Worm (Caenorhabditis elegans) whole organism, L4 larva: ENCODE measurements around the gene crls-1.

Experiments
- F26F4.8 ChIP-seq: fragments of 200-800 bp; sonication (Bioruptor generic); conservative IDR thresholded peaks from 2 replicates; pipeline ENCODE4 v1.3.6; 2022; ENCODE audit warnings: missing genetic modification characterization, missing compliant biosample characterization
- F37D6.2 ChIP-seq: sonication (generic microtip); optimal IDR thresholded peaks from 2 replicates; lab custom pipeline; 2016; ENCODE audit warnings: mild to moderate bottlenecking, missing genetic modification characterization, missing compliant biosample characterization
- Y48G9A.11 ChIP-seq: fragments of 200-800 bp; sonication (Bioruptor generic); IDR thresholded peaks from 2 replicates; pipeline ENCODE4 v1.3.6; 2022; ENCODE audit warnings: missing genetic modification reagents, missing genetic modification characterization, missing compliant biosample characterization
- Y5F2A.4 ChIP-seq: fragments of 200-800 bp; sonication (Bioruptor generic); optimal IDR thresholded peaks from 2 replicates; lab custom pipeline; 2018; ENCODE audit warnings: mild to moderate bottlenecking, missing genetic modification characterization, missing compliant biosample characterization
- ZK546.5 ChIP-seq, 2 experiments: sonication (generic microtip); optimal IDR thresholded peaks; 2 replicates each; lab custom pipeline; 2017; ENCODE audit warnings: missing biosample characterization in 2 of 2, missing genetic modification characterization in 2 of 2
- aha-1 ChIP-seq: fragments of 150-350 bp; peaks from one replicate; lab custom pipeline; 2014; ENCODE audit warnings: missing biosample characterization, missing genetic modification characterization
- ama-1 ChIP-seq: fragments of 150-350 bp; optimal IDR thresholded peaks from 2 replicates; lab custom pipeline; 2014; ENCODE audit warnings: inconsistent platforms, mixed read lengths
- attf-4 ChIP-seq: sonication (generic microtip); optimal IDR thresholded peaks from 3 replicates; lab custom pipeline; 2017; ENCODE audit warnings: missing biosample characterization, missing genetic modification characterization
- ceh-28 ChIP-seq: fragments of 150-350 bp; optimal IDR thresholded peaks from 2 replicates; lab custom pipeline; 2014; ENCODE audit warnings: missing biosample characterization, missing genetic modification reagents, missing genetic modification characterization
- ceh-44 ChIP-seq: fragments of 200-800 bp; sonication (Bioruptor generic); IDR thresholded peaks from 2 replicates; pipeline ENCODE4 v1.3.6; 2022; ENCODE audit warnings: missing genetic modification reagents, missing genetic modification characterization, missing compliant biosample characterization
- ceh-62 ChIP-seq: sonication (generic microtip); optimal IDR thresholded peaks from 2 replicates; lab custom pipeline; 2017; ENCODE audit warnings: missing biosample characterization, missing genetic modification characterization
- ces-1 ChIP-seq: fragments of 150-350 bp; sonication (generic microtip); optimal IDR thresholded peaks from 4 replicates; lab custom pipeline; 2014; ENCODE audit warnings: missing biosample characterization, missing genetic modification reagents, missing genetic modification characterization
- cey-2 ChIP-seq: sonication (generic microtip); optimal IDR thresholded peaks from 3 replicates; lab custom pipeline; 2017; ENCODE audit warnings: missing genetic modification characterization, mild to moderate bottlenecking, missing compliant biosample characterization, antibody characterized with exemption, borderline replicate concordance; ENCODE audit not compliant: insufficient read depth
- ctbp-1 ChIP-seq: fragments of 200-800 bp; sonication (Bioruptor generic); IDR thresholded peaks from 2 replicates; pipeline ENCODE4 v1.3.6; 2022; ENCODE audit warnings: missing genetic modification reagents, missing genetic modification characterization, missing compliant biosample characterization
- daf-16 ChIP-seq, 3 experiments: sonication (generic microtip); optimal IDR thresholded peaks; 2 replicates each; lab custom pipeline; 2016 to 2017; ENCODE audit warnings: missing genetic modification characterization in 3 of 3, missing genetic modification reagents in 3 of 3, mild to moderate bottlenecking in 2 of 3, missing compliant biosample characterization in 2 of 3, missing biosample characterization in 1 of 3, moderate library complexity in 1 of 3
- duxl-1 ChIP-seq: sonication (generic microtip); optimal IDR thresholded peaks from 2 replicates; lab custom pipeline; 2016; ENCODE audit warnings: mild to moderate bottlenecking, missing genetic modification characterization, moderate library complexity, missing compliant biosample characterization; ENCODE audit not compliant: poor library complexity
- dve-1 ChIP-seq: sonication (generic microtip); optimal IDR thresholded peaks from 2 replicates; lab custom pipeline; 2017; ENCODE audit warnings: antibody characterized with exemption, mild to moderate bottlenecking, missing genetic modification characterization, missing compliant biosample characterization; ENCODE audit not compliant: insufficient read depth
- hlh-30 ChIP-seq: sonication (generic microtip); optimal IDR thresholded peaks from 2 replicates; lab custom pipeline; 2017; ENCODE audit warnings: antibody characterized with exemption, mild to moderate bottlenecking, missing genetic modification characterization, missing compliant biosample characterization; ENCODE audit not compliant: insufficient read depth
- lin-1 ChIP-seq: fragments of 200-800 bp; sonication (Bioruptor generic); IDR thresholded peaks from 2 replicates; pipeline ENCODE4 v1.3.6; 2022; ENCODE audit warnings: missing genetic modification reagents, missing genetic modification characterization, missing compliant biosample characterization
- lin-13 ChIP-seq: fragments of 150-350 bp; optimal IDR thresholded peaks from 2 replicates; lab custom pipeline; 2014; ENCODE audit warnings: missing biosample characterization, missing genetic modification reagents, missing genetic modification characterization
- lin-15B ChIP-seq: fragments of 150-350 bp; sonication (generic microtip); optimal IDR thresholded peaks from 3 replicates; lab custom pipeline; 2014; ENCODE audit warnings: missing biosample characterization, missing genetic modification characterization
- lin-29 ChIP-seq: fragments of 200-800 bp; sonication (Bioruptor generic); IDR thresholded peaks from 2 replicates; pipeline ENCODE4 v1.3.6; 2022; ENCODE audit warnings: missing genetic modification reagents, missing genetic modification characterization, missing compliant biosample characterization
- lin-38 ChIP-seq: fragments of 200-800 bp; sonication (Bioruptor generic); IDR thresholded peaks from 2 replicates; pipeline ENCODE4 v1.3.6; 2022; ENCODE audit warnings: missing genetic modification reagents, missing genetic modification characterization, missing compliant biosample characterization
- lin-39 ChIP-seq: fragments of 150-350 bp; optimal IDR thresholded peaks from 2 replicates; lab custom pipeline; 2014; ENCODE audit warnings: missing biosample characterization, missing genetic modification reagents, missing genetic modification characterization
- lir-3 ChIP-seq: sonication (generic microtip); optimal IDR thresholded peaks from 2 replicates; lab custom pipeline; 2016; ENCODE audit warnings: mild to moderate bottlenecking, missing genetic modification characterization, missing compliant biosample characterization
- madf-5 ChIP-seq, 2 experiments: fragments of 200-800 bp; sonication (Bioruptor generic); IDR thresholded peaks; 2 replicates each; pipeline ENCODE4 v1.3.6; 2022; ENCODE audit warnings: missing compliant biosample characterization in 2 of 2, missing genetic modification characterization in 2 of 2
- mdl-1 ChIP-seq, 2 experiments: fragments of 150-350 bp in 1 of 2; sonication (generic microtip) in 1 of 2; optimal IDR thresholded peaks; 2 replicates each; lab custom pipeline; 2014 to 2017; ENCODE audit warnings: missing biosample characterization in 2 of 2, missing genetic modification characterization in 2 of 2
- mdt-29 ChIP-seq: fragments of 200-800 bp; sonication (Bioruptor generic); IDR thresholded peaks from 2 replicates; pipeline ENCODE4 v1.3.6; 2022; ENCODE audit warnings: missing genetic modification reagents, missing genetic modification characterization, missing compliant biosample characterization
- mes-2 ChIP-seq: sonication (generic microtip); optimal IDR thresholded peaks from 2 replicates; lab custom pipeline; 2016; ENCODE audit warnings: missing genotype, mild to moderate bottlenecking, missing genetic modification characterization, missing compliant biosample characterization; ENCODE audit not compliant: poor library complexity, severe bottlenecking
- mxl-2 ChIP-seq: fragments of 200-800 bp; sonication (Bioruptor generic); conservative IDR thresholded peaks from 2 replicates; pipeline ENCODE4 v1.3.6; 2022; ENCODE audit warnings: missing genetic modification reagents, missing genetic modification characterization, missing compliant biosample characterization
- nhr-102 ChIP-seq: sonication (generic microtip); optimal IDR thresholded peaks from 2 replicates; lab custom pipeline; 2016; ENCODE audit warnings: mild to moderate bottlenecking, missing genetic modification characterization, moderate library complexity, missing compliant biosample characterization
- nhr-25 ChIP-seq: sonication (generic microtip); optimal IDR thresholded peaks from 2 replicates; lab custom pipeline; 2017; ENCODE audit warnings: missing genetic modification characterization, mild to moderate bottlenecking, missing compliant biosample characterization, antibody characterized with exemption, moderate library complexity, borderline replicate concordance; ENCODE audit not compliant: insufficient read depth
- nhr-48 ChIP-seq: sonication (generic microtip); optimal IDR thresholded peaks from 2 replicates; lab custom pipeline; 2016; ENCODE audit warnings: mild to moderate bottlenecking, missing genetic modification characterization, missing compliant biosample characterization
- nhr-77 ChIP-seq: fragments of 150-350 bp; optimal IDR thresholded peaks from 2 replicates; lab custom pipeline; 2014; ENCODE audit warnings: missing biosample characterization, missing genetic modification characterization
- pha-4 ChIP-seq, 2 experiments: fragments of 150-350 bp in 1 of 2; fragments of 200-800 bp in 1 of 2; sonication (Bioruptor generic) in 1 of 2; IDR thresholded peaks in 1 of 2; optimal IDR thresholded peaks in 1 of 2; 2 replicates each; pipeline versions ENCODE4 v1.3.6 to Lab custom; 2014 to 2022; ENCODE audit warnings: missing genetic modification characterization in 2 of 2, missing genetic modification reagents in 2 of 2, missing biosample characterization in 1 of 2, missing compliant biosample characterization in 1 of 2
- pqm-1 ChIP-seq: sonication (generic microtip); optimal IDR thresholded peaks from 2 replicates; lab custom pipeline; 2017; ENCODE audit warnings: missing biosample characterization, missing genetic modification characterization
- snpc-1.2 ChIP-seq: fragments of 200-800 bp; sonication (Bioruptor generic); IDR thresholded peaks from 2 replicates; pipeline ENCODE4 v1.3.6; 2022; ENCODE audit warnings: missing genetic modification reagents, missing genetic modification characterization, missing compliant biosample characterization
- snpc-4 ChIP-seq: fragments of 150-350 bp; optimal IDR thresholded peaks from 2 replicates; lab custom pipeline; 2014; ENCODE audit warnings: missing biosample characterization, missing genetic modification characterization
- tra-1 ChIP-seq: fragments of 200-800 bp; sonication (Bioruptor generic); IDR thresholded peaks from 2 replicates; pipeline ENCODE4 v1.3.6; 2022; ENCODE audit warnings: missing genetic modification reagents, missing genetic modification characterization, missing compliant biosample characterization
- unc-130 ChIP-seq: sonication (generic microtip); optimal IDR thresholded peaks from 2 replicates; lab custom pipeline; 2016; ENCODE audit warnings: missing genetic modification reagents, missing genetic modification characterization, missing compliant biosample characterization
- vab-7 ChIP-seq: fragments of 200-800 bp; sonication (Bioruptor generic); IDR thresholded peaks from 2 replicates; pipeline ENCODE4 v1.3.6; 2022; ENCODE audit warnings: missing genetic modification reagents, missing genetic modification characterization, missing compliant biosample characterization
- zfp-2 ChIP-seq: sonication (generic microtip); optimal IDR thresholded peaks from 2 replicates; lab custom pipeline; 2016; ENCODE audit warnings: mild to moderate bottlenecking, missing genetic modification characterization, missing compliant biosample characterization
- ztf-11 ChIP-seq: fragments of 150-350 bp; optimal IDR thresholded peaks from 2 replicates; lab custom pipeline; 2014; ENCODE audit warnings: missing biosample characterization, missing genetic modification characterization

crls-1 gene

DNA sequence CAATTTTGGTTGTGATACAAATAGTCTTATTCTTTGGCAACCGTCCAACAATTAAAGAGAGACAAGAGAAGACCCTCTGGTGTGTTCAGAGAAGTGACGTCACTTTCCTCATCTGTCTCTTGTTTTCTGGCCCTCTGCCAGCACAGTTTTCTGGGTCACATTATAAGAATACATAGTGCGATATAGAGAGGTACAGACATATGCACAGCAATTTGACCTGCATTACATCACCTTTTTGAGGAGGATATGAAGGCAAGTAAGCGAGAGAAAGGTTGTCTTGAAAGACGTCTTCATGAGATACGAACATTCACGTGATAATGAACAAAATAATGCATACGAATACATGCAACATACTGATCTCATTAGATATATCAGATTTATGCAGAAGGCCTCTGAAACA lies 39.1 kb downstream of the crls-1 start:
- TF ChIP-seq nhr-25 (no peak), lin-13 (GFP tag; lab: Kevin White, UChicago) (no peak), ztf-11 (no peak), F37D6.2 (no peak), ama-1 (lab: Kevin White, UChicago) (no peak), nhr-102 (tag; lab: Kevin White, UChicago) (no peak), attf-4 (no peak), duxl-1 (tag; lab: Kevin White, UChicago) (no peak), Y48G9A.11 (GFP tag; lab: Robert Waterston, UW) (no peak)

ce11 chrIII:869869-870268 lies 39.8 kb downstream of the crls-1 start, which contains the start of gene T24C4.2:
Gene T24C4.2 (minus strand): TSS chrIII:869969.
- TF ChIP-seq mes-2 (tag; lab: Kevin White, UChicago) (no peak), vab-7 (GFP tag; lab: Robert Waterston, UW) (no peak), nhr-48 (tag; lab: Kevin White, UChicago) (no peak), pha-4 (GFP tag; IDR thresholded peaks at IDR 0.05; lab: Robert Waterston, UW) (no peak), pha-4 (tag; optimal IDR thresholded peaks at IDR 0.05; lab: Kevin White, UChicago) (no peak)

DNA sequence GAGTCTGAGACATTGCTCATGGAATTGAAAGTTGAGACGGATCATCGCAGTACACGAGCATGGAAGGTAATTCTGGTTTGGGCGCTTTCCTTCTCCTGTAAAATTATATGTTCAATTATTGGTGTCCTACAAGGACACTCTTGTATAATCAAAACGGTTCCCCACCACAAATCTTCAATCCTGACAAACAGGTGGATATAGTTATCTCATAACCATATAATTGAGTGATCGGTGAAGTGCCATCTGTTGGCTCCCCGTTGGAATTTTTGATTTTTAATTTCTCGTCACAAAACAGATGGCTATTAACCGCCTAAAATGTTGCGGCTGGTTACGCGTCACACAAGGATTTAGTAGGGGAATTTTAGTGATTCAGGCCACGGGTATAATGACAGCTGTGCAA lies 40.8 kb downstream of the crls-1 start:
- TF ChIP-seq ceh-28, result no peak
- peak; percentile 84 for TF ChIP-seq aha-1 (tag; lab: Kevin White, UChicago)
- TF ChIP-seq, all 104 proteins: peak for 1

ce11 chrIII:861819-862356 lies 47.8 kb downstream of the crls-1 start, which contains the start of gene arx-4:
Gene arx-4 (plus strand): TSS chrIII:862306.
- TF ChIP-seq unc-130 (GFP tag; lab: Kevin White, UChicago), result no peak
- no peak for TF ChIP-seq ceh-44 (GFP tag; lab: Robert Waterston, UW)
- no peak for TF ChIP-seq cey-2 (tag; lab: Kevin White, UChicago)
- TF ChIP-seq hlh-30 (tag; lab: Kevin White, UChicago), result no peak
- TF ChIP-seq mxl-2 (GFP tag; lab: Robert Waterston, UW), result no peak
- TF ChIP-seq madf-5 (GFP tag; IDR thresholded peaks at IDR 0.05; lab: Robert Waterston, UW), result no peak
- TF ChIP-seq tra-1 (GFP tag; lab: Robert Waterston, UW), result no peak
- peak; percentile 40 for TF ChIP-seq mes-2 (tag; lab: Kevin White, UChicago)
- no peak for TF ChIP-seq ceh-62
- no peak for TF ChIP-seq lir-3
- TF ChIP-seq lin-39 (tag; lab: Kevin White, UChicago), result no peak
- TF ChIP-seq nhr-48 (tag; lab: Kevin White, UChicago), result no peak
- TF ChIP-seq lin-15B (tag; lab: Kevin White, UChicago), result no peak
- peak; percentile 50 for TF ChIP-seq lin-38
- no peak for TF ChIP-seq ctbp-1 (GFP tag; lab: Robert Waterston, UW)
- no peak for TF ChIP-seq mdl-1 (tag; optimal IDR thresholded peaks at IDR 0.05; lab: Kevin White, UChicago)
- TF ChIP-seq F26F4.8 (GFP tag; lab: Robert Waterston, UW), result no peak
- no peak for TF ChIP-seq lin-1 (GFP tag; lab: Robert Waterston, UW)
- no peak for TF ChIP-seq pqm-1
- TF ChIP-seq mdt-29 (GFP tag; lab: Robert Waterston, UW), result no peak
- TF ChIP-seq ces-1, result no peak
- no peak for TF ChIP-seq Y5F2A.4
- no peak for TF ChIP-seq zfp-2 (tag; lab: Kevin White, UChicago)
- no peak for TF ChIP-seq snpc-1.2
- TF ChIP-seq snpc-4 (tag; lab: Kevin White, UChicago), result no peak
- no peak for TF ChIP-seq ZK546.5 (tag; optimal IDR thresholded peaks at IDR 0.05; lab: Kevin White, UChicago)
- TF ChIP-seq dve-1 (tag; lab: Kevin White, UChicago), result peak; percentile 7
- no peak for TF ChIP-seq daf-16 (GFP tag; optimal IDR thresholded peaks at IDR 0.05; lab: Kevin White, UChicago)
- TF ChIP-seq daf-16 (tag; optimal IDR thresholded peaks at IDR 0.05; lab: Kevin White, UChicago), result peak; percentile 36
- no peak for TF ChIP-seq nhr-77
- peak; percentile 89 for TF ChIP-seq aha-1 (tag; lab: Kevin White, UChicago)
- TF ChIP-seq pha-4 (GFP tag; IDR thresholded peaks at IDR 0.05; lab: Robert Waterston, UW), result no peak
- peak; percentile 34 for TF ChIP-seq pha-4 (tag; optimal IDR thresholded peaks at IDR 0.05; lab: Kevin White, UChicago)
- TF ChIP-seq lin-29 (GFP tag; lab: Robert Waterston, UW), result no peak
